Fruit fly (Drosophila melanogaster) whole organism, adult: ENCODE data around the gene tctn.

Experiments used
- CG11617 ChIP-seq: fragments of 200-800 bp; sonication (Bioruptor generic); optimal IDR thresholded peaks from 2 replicates; lab custom pipeline; 2017; ENCODE audit warnings: mild to moderate bottlenecking, missing biosample characterization, missing genetic modification reagents, missing genetic modification characterization
- CG14711 ChIP-seq: fragments of 200-800 bp; sonication (Bioruptor generic); optimal IDR thresholded peaks from 2 replicates; lab custom pipeline; 2018; ENCODE audit warnings: missing biosample characterization, mild to moderate bottlenecking, missing genetic modification characterization, moderate library complexity
- CG1620 ChIP-seq: fragments of 200-800 bp; sonication (Bioruptor generic); optimal IDR thresholded peaks from 2 replicates; lab custom pipeline; 2016; ENCODE audit warnings: missing biosample characterization, missing genetic modification characterization
- CG33017 ChIP-seq: fragments of 200-800 bp; sonication (Bioruptor generic); optimal IDR thresholded peaks from 2 replicates; lab custom pipeline; 2018; ENCODE audit warnings: missing biosample characterization, mild to moderate bottlenecking, missing genetic modification characterization, moderate library complexity
- CG5204 ChIP-seq: fragments of 200-800 bp; sonication (Bioruptor generic); optimal IDR thresholded peaks from 2 replicates; lab custom pipeline; 2016; ENCODE audit warnings: missing biosample characterization, missing genetic modification characterization
- CG7101 ChIP-seq: fragments of 200-800 bp; sonication (Bioruptor generic); optimal IDR thresholded peaks from 2 replicates; lab custom pipeline; 2018; ENCODE audit warnings: missing biosample characterization, mild to moderate bottlenecking, missing genetic modification characterization, moderate library complexity
- Clk ChIP-seq: fragments of 200-800 bp; sonication (Bioruptor generic); optimal IDR thresholded peaks from 2 replicates; lab custom pipeline; 2017; ENCODE audit warnings: missing biosample characterization, missing genetic modification characterization
- Mnt ChIP-seq: fragments of 200-800 bp; sonication (Bioruptor generic); optimal IDR thresholded peaks from 2 replicates; lab custom pipeline; 2016; ENCODE audit warnings: missing biosample characterization, mild to moderate bottlenecking, missing genetic modification characterization
- bab1 ChIP-seq: fragments of 200-800 bp; sonication (Bioruptor generic); optimal IDR thresholded peaks from 3 replicates; lab custom pipeline; 2019; ENCODE audit warnings: missing biosample characterization, mild to moderate bottlenecking, missing genetic modification characterization, moderate library complexity
- cic ChIP-seq: fragments of 200-800 bp; sonication (Bioruptor generic); optimal IDR thresholded peaks from 2 replicates; lab custom pipeline; 2017; ENCODE audit warnings: missing biosample characterization, mild to moderate bottlenecking, missing genetic modification characterization, moderate library complexity
- kay ChIP-seq: fragments of 200-800 bp; sonication (Bioruptor generic); peaks from one replicate; lab custom pipeline; 2016; ENCODE audit warnings: missing biosample characterization, missing genetic modification characterization, borderline replicate concordance
- ovo ChIP-seq: fragments of 200-800 bp; sonication (Bioruptor generic); optimal IDR thresholded peaks from 2 replicates; lab custom pipeline; 2016; ENCODE audit warnings: missing biosample characterization, missing genetic modification characterization

DNA sequence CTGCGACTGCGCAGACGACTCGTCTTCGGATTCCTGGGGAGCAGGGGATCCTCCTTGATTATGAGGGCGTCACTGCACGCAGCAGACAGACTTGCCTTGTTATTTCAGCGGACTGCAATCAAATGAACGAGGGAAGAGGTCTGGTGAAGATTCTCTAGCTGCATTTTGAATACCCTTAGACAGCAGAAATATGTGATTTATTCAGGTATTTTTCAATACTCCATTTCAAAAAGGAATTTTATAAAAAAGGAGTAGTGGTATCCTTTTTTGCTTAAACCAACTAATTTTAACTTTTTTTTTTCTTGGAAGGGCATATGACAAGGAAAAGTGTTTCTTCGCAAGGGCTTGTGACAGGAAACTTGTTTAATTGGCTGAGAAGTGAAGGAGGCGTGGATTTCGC, 35.2 kb upstream of the tctn start:
- TF ChIP-seq CG11617: no peak
- no peak for TF ChIP-seq bab1 (GFP tag; lab: Kevin White, UChicago)
- TF ChIP-seq kay: no peak
- TF ChIP-seq Clk (GFP tag; lab: Kevin White, UChicago): no peak
- no peak for TF ChIP-seq cic (GFP tag; lab: Kevin White, UChicago)
- no peak for TF ChIP-seq CG5204 (GFP tag; lab: Kevin White, UChicago)
- no peak for TF ChIP-seq ovo (GFP tag; lab: Kevin White, UChicago)
- TF ChIP-seq CG7101 (tag; lab: Kevin White, UChicago): no peak
- TF ChIP-seq Mnt (GFP tag; lab: Kevin White, UChicago): no peak
- TF ChIP-seq CG14711 (tag; lab: Kevin White, UChicago): no peak
- no peak for TF ChIP-seq CG33017
- no peak for TF ChIP-seq CG1620 (GFP tag; lab: Kevin White, UChicago)
